Worm (Caenorhabditis elegans): ENCODE results near the gene M01B2.12.
"Not testable (repeated sequence)": the region's sequence is repeated elsewhere in the genome, so short reads cannot be mapped to it uniquely, and the experiment has no call there.

Gene M01B2.12

ce11 chrV:15272263-15272662 is 8.2 kb upstream of the M01B2.12 start, which contains the start of gene T10H4.4:
Gene T10H4.4, minus strand, starts transcription at chrV:15272363.
- no peak for TF ChIP-seq lin-39 (tag; optimal IDR thresholded peaks at IDR 0.05)
- TF ChIP-seq unc-62 (GFP tag; optimal IDR thresholded peaks at IDR 0.05) = no peak
- no peak for TF ChIP-seq elt-3 (tag; optimal IDR thresholded peaks at IDR 0.05)
- TF ChIP-seq nhr-25 (tag; optimal IDR thresholded peaks at IDR 0.05) = no peak
- no peak for TF ChIP-seq dmd-4 (tag; optimal IDR thresholded peaks at IDR 0.05)
- no peak for TF ChIP-seq ceh-16 (tag; optimal IDR thresholded peaks at IDR 0.05)
- TF ChIP-seq nhr-21 (tag; optimal IDR thresholded peaks at IDR 0.05) = no peak
- no peak for TF ChIP-seq R02D3.7 (tag; optimal IDR thresholded peaks at IDR 0.05)
- no peak for TF ChIP-seq nhr-237 (tag; optimal IDR thresholded peaks at IDR 0.05)
- TF ChIP-seq zag-1 (tag; optimal IDR thresholded peaks at IDR 0.05) = no peak
- TF ChIP-seq sma-9 (GFP tag; optimal IDR thresholded peaks at IDR 0.05) = no peak
- TF ChIP-seq sma-9 (tag; optimal IDR thresholded peaks at IDR 0.05) = no peak
- no peak for TF ChIP-seq mab-5 (tag; optimal IDR thresholded peaks at IDR 0.05)
- no peak for TF ChIP-seq sem-4 (tag; optimal IDR thresholded peaks at IDR 0.05)
- no peak for TF ChIP-seq ztf-11 (tag; optimal IDR thresholded peaks at IDR 0.05)
- no peak for TF ChIP-seq ceh-82 (tag; optimal IDR thresholded peaks at IDR 0.05)
- no peak for TF ChIP-seq lin-13 (GFP tag; optimal IDR thresholded peaks at IDR 0.05)
- no peak for TF ChIP-seq nhr-12 (tag; optimal IDR thresholded peaks at IDR 0.05)
- no peak for TF ChIP-seq ZK546.5 (tag; optimal IDR thresholded peaks at IDR 0.05)

- no peak for TF ChIP-seq aly-2 (tag; optimal IDR thresholded peaks at IDR 0.05)
- TF ChIP-seq nhr-237 (tag; optimal IDR thresholded peaks at IDR 0.05) = no peak
- TF ChIP-seq crh-2 (tag; optimal IDR thresholded peaks at IDR 0.05) = no peak
- TF ChIP-seq F13H6.1 (tag; optimal IDR thresholded peaks at IDR 0.05) = no peak
- no peak for TF ChIP-seq R02D3.7 (tag; optimal IDR thresholded peaks at IDR 0.05)
- TF ChIP-seq mdl-1 (tag; optimal IDR thresholded peaks at IDR 0.05) = no peak
- no peak for TF ChIP-seq alr-1 (tag; optimal IDR thresholded peaks at IDR 0.05)
- TF ChIP-seq unc-39 (tag; optimal IDR thresholded peaks at IDR 0.05) = no peak
- TF ChIP-seq unc-62 (GFP tag; optimal IDR thresholded peaks at IDR 0.05) = no peak
- no peak for TF ChIP-seq nhr-129 (tag; optimal IDR thresholded peaks at IDR 0.05)
- TF ChIP-seq ztf-4 (tag; optimal IDR thresholded peaks at IDR 0.05) = no peak
Observed at ce11 chrV:15268302-15268701, 4.3 kb upstream of the M01B2.12 start, which contains the start of gene srw-22. Gene srw-22, plus strand, starts transcription at chrV:15268602.

DNA sequence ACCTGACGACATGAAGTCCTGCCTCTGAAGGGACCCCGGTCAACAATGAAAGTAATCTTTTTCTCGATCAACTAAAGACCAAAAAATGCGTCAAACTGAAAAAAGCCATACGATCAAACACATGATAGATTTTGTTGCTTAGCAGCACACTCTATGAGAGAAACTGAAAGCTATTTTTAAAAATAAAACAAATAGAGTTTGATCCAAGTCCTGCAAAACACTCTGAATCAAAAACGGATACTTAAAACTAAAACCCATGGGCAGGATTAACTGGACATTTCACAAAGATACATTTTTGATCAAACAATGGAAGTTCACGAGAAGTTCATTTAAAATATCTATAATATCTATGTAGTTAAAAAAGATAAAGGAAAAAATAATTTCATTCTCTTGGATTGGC is 3.4 kb upstream of the M01B2.12 start, which contains the start of gene T10H4.13:
Gene T10H4.13 (minus strand): TSS at position 101 of the 400 bp plus-strand sequence.
- TF ChIP-seq nhr-129 (tag; optimal IDR thresholded peaks at IDR 0.05) (no peak), unc-62 (GFP tag; optimal IDR thresholded peaks at IDR 0.05) (no peak), elt-3 (tag; optimal IDR thresholded peaks at IDR 0.05) (no peak)

DNA sequence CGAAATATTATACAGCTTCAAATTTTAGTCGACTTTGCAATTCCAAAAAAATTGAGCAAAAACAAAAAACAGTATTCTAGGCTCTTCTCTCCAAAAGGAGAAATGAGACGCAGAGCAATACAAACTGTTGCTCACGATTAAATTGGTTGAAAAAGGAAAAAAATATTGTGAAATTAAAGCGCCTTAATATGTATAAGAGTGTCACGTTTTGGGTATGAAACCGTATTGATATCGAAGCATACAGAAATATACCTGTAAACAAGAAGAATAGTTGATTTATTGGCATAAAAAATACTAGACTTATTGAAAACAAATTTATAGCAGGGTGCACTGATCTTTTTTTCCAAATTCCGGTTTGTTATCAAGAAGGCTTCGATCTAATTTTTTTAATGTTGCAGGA is 1.8 kb upstream of the M01B2.12 start, which contains the start of gene M01B2.13:
Gene M01B2.13 (minus strand): TSS at position 101 of the 400 bp plus-strand sequence.
- TF ChIP-seq blmp-1 (tag; optimal IDR thresholded peaks at IDR 0.05; ENCODE audit: insufficient read depth) (no peak), nhr-6 (tag; optimal IDR thresholded peaks at IDR 0.05) (no peak), Y55F3AM.14 (GFP tag; optimal IDR thresholded peaks at IDR 0.05) (no peak), elt-3 (tag; optimal IDR thresholded peaks at IDR 0.05) (no peak), ceh-16 (tag; optimal IDR thresholded peaks at IDR 0.05) (no peak), nhr-129 (tag; optimal IDR thresholded peaks at IDR 0.05) (no peak), mdl-1 (tag; optimal IDR thresholded peaks at IDR 0.05) (no peak), lin-13 (GFP tag; optimal IDR thresholded peaks at IDR 0.05) (no peak), lin-39 (tag; optimal IDR thresholded peaks at IDR 0.05) (no peak), nhr-12 (tag; optimal IDR thresholded peaks at IDR 0.05) (no peak), mab-5 (tag; optimal IDR thresholded peaks at IDR 0.05) (no peak)

DNA sequence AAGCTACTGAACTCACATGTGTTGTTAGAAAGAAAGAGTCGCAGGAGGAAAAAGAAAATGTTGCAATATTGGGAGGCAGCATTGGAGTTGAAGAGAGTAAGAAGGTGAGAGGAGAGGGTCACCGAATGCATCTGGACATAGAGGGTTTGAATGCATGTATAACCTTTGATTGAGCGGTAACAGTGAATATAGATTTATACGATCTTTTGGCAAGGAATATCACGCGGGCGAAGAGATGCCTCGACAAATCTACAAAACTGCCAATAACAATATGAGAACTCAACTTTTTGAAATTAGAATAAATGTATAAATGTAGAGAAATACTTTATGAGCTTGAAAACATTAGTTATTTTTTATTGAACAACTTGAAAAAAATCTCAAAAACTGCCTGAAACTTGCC is 1.7 kb downstream of the M01B2.12 start, which contains the start of gene M01B2.10:
Gene M01B2.10 (minus strand): TSS at position 101 of the 400 bp plus-strand sequence.
- TF ChIP-seq nhr-21, alr-1, R02D3.7 (tag; optimal IDR thresholded peaks at IDR 0.05): not testable (repeated sequence)

DNA sequence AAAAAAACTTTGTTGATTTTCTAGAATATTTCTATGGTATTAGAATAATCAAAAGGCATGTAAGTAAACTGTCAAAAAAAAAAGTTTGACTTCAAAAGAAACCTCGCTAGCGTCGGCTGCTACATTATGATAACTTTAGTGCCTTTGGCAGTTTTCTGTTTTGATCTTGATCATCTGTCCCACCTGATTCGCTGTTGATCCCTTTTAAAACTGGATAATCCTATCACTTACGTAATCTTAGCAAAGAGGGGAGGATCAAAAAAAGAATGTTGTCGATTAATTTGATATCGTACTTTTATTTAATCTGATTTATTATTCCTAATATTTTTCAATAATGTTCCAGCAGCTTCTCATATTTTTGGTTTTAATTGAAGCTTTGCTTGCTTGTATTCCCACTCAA is 4.1 kb downstream of the M01B2.12 start, which contains the start of gene M01B2.8:
Gene M01B2.8 (plus strand): TSS at position 301 of the 400 bp plus-strand sequence.
- TF ChIP-seq nhr-21 (tag; optimal IDR thresholded peaks at IDR 0.05) = no peak
- no peak for TF ChIP-seq crh-2 (tag; optimal IDR thresholded peaks at IDR 0.05)
- TF ChIP-seq nhr-12 (tag; optimal IDR thresholded peaks at IDR 0.05) = no peak
- TF ChIP-seq lin-11 (tag; optimal IDR thresholded peaks at IDR 0.05) = no peak
- no peak for TF ChIP-seq snpc-4 (tag; optimal IDR thresholded peaks at IDR 0.05)
- TF ChIP-seq C34F6.9 (tag; optimal IDR thresholded peaks at IDR 0.05) = no peak
- no peak for TF ChIP-seq zag-1 (tag; optimal IDR thresholded peaks at IDR 0.05)
- TF ChIP-seq peb-1 (tag; optimal IDR thresholded peaks at IDR 0.05) = no peak
- TF ChIP-seq sma-9 (GFP tag; optimal IDR thresholded peaks at IDR 0.05) = no peak
- TF ChIP-seq sma-9 (tag; optimal IDR thresholded peaks at IDR 0.05) = no peak
- no peak for TF ChIP-seq lsy-2 (tag; optimal IDR thresholded peaks at IDR 0.05)
